Worm (Caenorhabditis elegans): ENCODE measurements around the gene saeg-1.

Gene saeg-1

ce11 chrV:10859775-10860174, 5.7 kb downstream of the saeg-1 start (continued):
- no peak for TF ChIP-seq tbx-2 (tag; optimal IDR thresholded peaks at IDR 0.05)

- no peak for TF ChIP-seq K09A11.1 (tag; optimal IDR thresholded peaks at IDR 0.05; ENCODE audit: insufficient read depth)
- TF ChIP-seq ceh-22 (tag; optimal IDR thresholded peaks at IDR 0.05), result no peak
- TF ChIP-seq fkh-6 (tag; optimal IDR thresholded peaks at IDR 0.05), result no peak
- TF ChIP-seq elt-2 (tag; optimal IDR thresholded peaks at IDR 0.05), result no peak
- TF ChIP-seq rnt-1 (tag; optimal IDR thresholded peaks at IDR 0.05), result no peak
- no peak for TF ChIP-seq pha-4 (tag; optimal IDR thresholded peaks at IDR 0.05)
- peak; percentile 1 for TF ChIP-seq hlh-30 (tag; optimal IDR thresholded peaks at IDR 0.05; ENCODE audit: insufficient read depth)
- no peak for TF ChIP-seq ceh-19 (GFP tag; optimal IDR thresholded peaks at IDR 0.05)
Observed at ce11 chrV:10859048-10859637, 6.4 kb downstream of the saeg-1 start.

ce11 chrV:10858340-10858739, 7.2 kb downstream of the saeg-1 start:
- peak; percentile 27 for TF ChIP-seq hlh-8 (tag; optimal IDR thresholded peaks at IDR 0.05)
- no peak for TF ChIP-seq ets-4 (tag; optimal IDR thresholded peaks at IDR 0.05)
- no peak for TF ChIP-seq ttx-3 (tag; optimal IDR thresholded peaks at IDR 0.05)
- no peak for TF ChIP-seq K02D7.2 (tag; optimal IDR thresholded peaks at IDR 0.05)
- TF ChIP-seq unc-3 (GFP tag; conservative IDR thresholded peaks at IDR 0.05), result no peak
- no peak for TF ChIP-seq unc-3 (tag; optimal IDR thresholded peaks at IDR 0.05)
- no peak for TF ChIP-seq eyg-1 (tag; optimal IDR thresholded peaks at IDR 0.05)
- peak; percentile 41 for TF ChIP-seq pros-1 (tag; optimal IDR thresholded peaks at IDR 0.05)
- peak; percentile 37 for TF ChIP-seq F13H6.1 (tag; optimal IDR thresholded peaks at IDR 0.05)
- peak; percentile 81 for TF ChIP-seq unc-42 (tag; optimal IDR thresholded peaks at IDR 0.05)
- peak; percentile 67 for TF ChIP-seq unc-55 (GFP tag; optimal IDR thresholded peaks at IDR 0.05)
- TF ChIP-seq dve-1 (tag; optimal IDR thresholded peaks at IDR 0.05), result no peak
- TF ChIP-seq ceh-19 (GFP tag; optimal IDR thresholded peaks at IDR 0.05), result peak; percentile 22
- peak; percentile 73 for TF ChIP-seq ceh-31 (tag; optimal IDR thresholded peaks at IDR 0.05)
- TF ChIP-seq ceh-18 (tag; optimal IDR thresholded peaks at IDR 0.05), result peak; percentile 96
- TF ChIP-seq unc-86 (tag; optimal IDR thresholded peaks at IDR 0.05), result peak; percentile 11
- peak; percentile 32 for TF ChIP-seq ceh-48 (tag; optimal IDR thresholded peaks at IDR 0.05)
- no peak for TF ChIP-seq npax-4 (tag; optimal IDR thresholded peaks at IDR 0.05)
- TF ChIP-seq Y22D7AL.16 (tag; optimal IDR thresholded peaks at IDR 0.05), result no peak
- TF ChIP-seq odd-2 (tag; optimal IDR thresholded peaks at IDR 0.05), result no peak
- TF ChIP-seq dmd-4 (tag; optimal IDR thresholded peaks at IDR 0.05; ENCODE audit: borderline replicate concordance), result peak; percentile 60
- TF ChIP-seq ref-2 (tag; optimal IDR thresholded peaks at IDR 0.05), result peak; percentile 25
- TF ChIP-seq ceh-14 (tag; optimal IDR thresholded peaks at IDR 0.05), result peak; percentile 21
- no peak for TF ChIP-seq ceh-9 (tag; optimal IDR thresholded peaks at IDR 0.05)
- TF ChIP-seq hlh-30 (tag; optimal IDR thresholded peaks at IDR 0.05; ENCODE audit: insufficient read depth), result peak; percentile 71
- peak; percentile 57 for TF ChIP-seq nfya-1 (tag; optimal IDR thresholded peaks at IDR 0.05)
- peak; percentile 72 for TF ChIP-seq ceh-34 (tag; optimal IDR thresholded peaks at IDR 0.05)
- TF ChIP-seq K09A11.1 (tag; optimal IDR thresholded peaks at IDR 0.05; ENCODE audit: insufficient read depth), result no peak
- no peak for TF ChIP-seq pqm-1 (tag; optimal IDR thresholded peaks at IDR 0.05)
- TF ChIP-seq ceh-45 (GFP tag; IDR thresholded peaks at IDR 0.05), result no peak
- no peak for TF ChIP-seq lin-11 (tag; optimal IDR thresholded peaks at IDR 0.05)
- peak; percentile 3 for TF ChIP-seq syd-9 (tag; optimal IDR thresholded peaks at IDR 0.05)
- TF ChIP-seq pha-4 (tag; optimal IDR thresholded peaks at IDR 0.05), result no peak
- peak; percentile 74 for TF ChIP-seq tbx-2 (tag; optimal IDR thresholded peaks at IDR 0.05)
- TF ChIP-seq fkh-10 (GFP tag; optimal IDR thresholded peaks at IDR 0.05), result no peak
- TF ChIP-seq rnt-1 (tag; optimal IDR thresholded peaks at IDR 0.05), result peak; percentile 51

Data from whole organism, late embryonic.